Worm (Caenorhabditis elegans) whole organism, mixed stage, embryonic: ENCODE measurements around the gene nhr-201.

Source experiments
- blmp-1 ChIP-seq: fragments of 150-350 bp; optimal IDR thresholded peaks from 2 replicates; lab custom pipeline; 2014; ENCODE audit warnings: missing biosample characterization, missing genetic modification characterization
- cnd-1 ChIP-seq: fragments of 200-800 bp; sonication (Bioruptor generic); optimal IDR thresholded peaks from 2 replicates; lab custom pipeline; 2018; ENCODE audit warnings: mild to moderate bottlenecking, missing genetic modification characterization, missing compliant biosample characterization
- flh-1 ChIP-seq: fragments of 200-800 bp; sonication (Bioruptor generic); optimal IDR thresholded peaks from 2 replicates; lab custom pipeline; 2018; ENCODE audit warnings: mild to moderate bottlenecking, missing genetic modification characterization, moderate library complexity, missing compliant biosample characterization

DNA sequence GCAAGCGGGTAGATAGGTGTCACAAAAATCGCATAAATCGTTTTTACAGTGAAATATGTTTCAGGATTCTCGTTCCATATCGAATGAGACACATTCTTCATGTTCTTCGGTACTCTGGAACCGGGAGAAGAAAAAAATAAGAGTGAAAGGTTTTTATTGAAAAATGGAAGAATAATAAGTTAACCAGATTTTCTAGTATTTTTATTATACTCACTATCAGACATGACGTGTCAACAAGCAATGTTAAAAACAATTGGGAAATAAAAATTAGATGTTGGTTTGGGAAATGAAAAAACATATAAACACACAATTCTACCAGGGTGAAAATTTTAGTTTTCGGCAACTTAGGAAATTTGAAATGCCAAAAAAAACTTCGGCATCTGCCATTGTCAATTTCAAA lies 47.8 kb downstream of the nhr-201 start, which contains the start of gene srh-37:
- TF ChIP-seq flh-1: no peak
- TF ChIP-seq cnd-1 (tag; lab: Kevin White, UChicago): no peak
- no peak for TF ChIP-seq blmp-1
